Fruit fly (Drosophila melanogaster): ENCODE results near the gene ebo.

Gene ebo

DNA sequence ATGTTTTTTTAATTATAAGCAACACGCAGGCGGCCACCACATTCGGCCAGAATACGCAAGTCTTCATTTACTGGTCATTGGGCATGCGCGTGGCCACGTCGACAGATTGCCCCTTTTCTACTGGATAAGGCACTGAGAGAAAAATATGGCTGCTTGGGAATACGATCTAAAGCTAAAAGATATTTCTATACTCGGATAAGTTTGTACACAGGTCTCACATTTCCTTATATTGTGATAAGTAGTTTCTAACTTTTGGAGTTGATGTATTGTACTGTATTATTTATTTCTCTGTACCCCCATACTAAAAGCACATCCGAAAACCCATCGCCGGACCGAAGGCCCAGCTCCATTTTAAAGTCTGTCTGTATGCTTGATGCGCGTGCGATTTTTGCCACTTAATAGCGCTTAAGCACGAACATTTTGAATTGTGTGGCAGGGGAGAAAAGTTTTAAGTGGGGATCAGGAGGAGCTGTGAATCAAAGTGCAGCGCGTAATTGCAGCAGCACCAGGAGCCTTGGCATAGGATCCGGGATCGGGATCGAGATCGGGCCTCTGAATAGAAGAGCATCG lies 32.3 kb downstream of the ebo start (continued):
- TF ChIP-seq Met (GFP tag; optimal IDR thresholded peaks at IDR 0.05) (peak; percentile 64), Sox102F (GFP tag; optimal IDR thresholded peaks at IDR 0.05) (peak; percentile 30), Eip78C (GFP tag) (peak; percentile 92), CG4318 (GFP tag; optimal IDR thresholded peaks at IDR 0.05) (no peak), CG9139 (GFP tag; optimal IDR thresholded peaks at IDR 0.05) (peak; percentile 58), fd59A (GFP tag; optimal IDR thresholded peaks at IDR 0.05) (peak; percentile 75), pdm3 (GFP tag; optimal IDR thresholded peaks at IDR 0.05) (peak; percentile 60), cyc (GFP tag; optimal IDR thresholded peaks at IDR 0.05) (peak; percentile 58), lz (GFP tag; optimal IDR thresholded peaks at IDR 0.05) (peak; percentile 58), CG6163 (GFP tag; IDR thresholded peaks at IDR 0.05) (peak; percentile 69), CG6276 (GFP tag; optimal IDR thresholded peaks at IDR 0.05) (no peak), Smox (GFP tag; optimal IDR thresholded peaks at IDR 0.05) (peak; percentile 50), CG6792 (GFP tag; optimal IDR thresholded peaks at IDR 0.05) (peak; percentile 60), Hr38 (GFP tag; optimal IDR thresholded peaks at IDR 0.05) (no peak), spab (GFP tag; optimal IDR thresholded peaks at IDR 0.05) (peak; percentile 71), CG16779 (tag; optimal IDR thresholded peaks at IDR 0.05) (peak; percentile 23), Hr4 (GFP tag; optimal IDR thresholded peaks at IDR 0.05) (no peak)

DNA sequence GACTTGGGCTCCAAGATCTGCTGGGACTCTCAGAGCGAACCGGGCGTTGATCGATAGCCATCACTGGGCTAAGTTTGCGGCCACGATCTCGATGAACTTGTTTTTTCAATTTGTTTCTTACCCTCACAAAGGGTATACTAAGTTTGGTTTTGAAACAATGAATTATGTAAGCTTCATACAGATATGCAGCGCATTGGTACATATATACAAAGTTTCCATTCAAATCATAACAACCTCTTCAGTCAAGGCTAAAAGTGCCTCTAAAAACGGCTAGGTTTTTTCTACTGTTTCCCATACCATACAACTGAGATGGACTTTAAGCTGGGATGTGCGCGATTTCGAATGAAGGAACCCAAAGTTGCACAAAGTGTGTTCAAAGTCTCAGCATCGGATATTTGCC lies 35.1 kb downstream of the ebo start:
- TF ChIP-seq spab (GFP tag; optimal IDR thresholded peaks at IDR 0.05) (no peak), Blimp-1 (GFP tag; optimal IDR thresholded peaks at IDR 0.05) (no peak), Sox15 (GFP tag; optimal IDR thresholded peaks at IDR 0.05) (no peak), CG8632 (GFP tag; optimal IDR thresholded peaks at IDR 0.05) (no peak), CG6808 (GFP tag; optimal IDR thresholded peaks at IDR 0.05) (no peak), CG11902 (GFP tag; optimal IDR thresholded peaks at IDR 0.05) (no peak), topi (GFP tag; optimal IDR thresholded peaks at IDR 0.05) (peak; percentile 28), vri (GFP tag; optimal IDR thresholded peaks at IDR 0.05) (no peak), achi (GFP tag; optimal IDR thresholded peaks at IDR 0.05) (no peak), CG31627 (GFP tag; optimal IDR thresholded peaks at IDR 0.05) (peak; percentile 5), Hr38 (GFP tag; optimal IDR thresholded peaks at IDR 0.05) (no peak), CG10631 (GFP tag; optimal IDR thresholded peaks at IDR 0.05) (no peak), Smox (GFP tag; optimal IDR thresholded peaks at IDR 0.05) (peak; percentile 11), esn (GFP tag; optimal IDR thresholded peaks at IDR 0.05) (peak; percentile 31), Sox14 (GFP tag; optimal IDR thresholded peaks at IDR 0.05) (no peak), Eip78C (GFP tag) (peak; percentile 73), CG6792 (GFP tag; optimal IDR thresholded peaks at IDR 0.05) (no peak), CG32006 (GFP tag; optimal IDR thresholded peaks at IDR 0.05) (no peak), Met (GFP tag; optimal IDR thresholded peaks at IDR 0.05) (peak; percentile 28), dsx (GFP tag; optimal IDR thresholded peaks at IDR 0.05; ENCODE audit: poor library complexity, severe bottlenecking) (no peak), CG6854 (GFP tag; optimal IDR thresholded peaks at IDR 0.05) (no peak), Hr39 (GFP tag; optimal IDR thresholded peaks at IDR 0.05) (peak; percentile 13), CG6163 (GFP tag; IDR thresholded peaks at IDR 0.05) (no peak), CG9139 (GFP tag; optimal IDR thresholded peaks at IDR 0.05) (no peak), CG3919 (GFP tag; optimal IDR thresholded peaks at IDR 0.05) (no peak), Lpt (GFP tag; optimal IDR thresholded peaks at IDR 0.05) (no peak), Sox102F (GFP tag; optimal IDR thresholded peaks at IDR 0.05) (peak; percentile 48), svp (GFP tag) (peak; percentile 48), salr (GFP tag; optimal IDR thresholded peaks at IDR 0.05) (no peak), ss (GFP tag; optimal IDR thresholded peaks at IDR 0.05) (no peak), lz (GFP tag; optimal IDR thresholded peaks at IDR 0.05) (peak; percentile 7), dac (GFP tag; optimal IDR thresholded peaks at IDR 0.05) (no peak), CG1621 (tag; optimal IDR thresholded peaks at IDR 0.05) (no peak), fkh (GFP tag; optimal IDR thresholded peaks at IDR 0.05) (no peak), Hr4 (GFP tag; optimal IDR thresholded peaks at IDR 0.05) (no peak), CG8119 (GFP tag; IDR thresholded peaks at IDR 0.05) (no peak), Eip93F (GFP tag; optimal IDR thresholded peaks at IDR 0.05) (no peak), eg (GFP tag; IDR thresholded peaks at IDR 0.05) (no peak), CG16779 (tag; optimal IDR thresholded peaks at IDR 0.05) (no peak), CG10669 (GFP tag; optimal IDR thresholded peaks at IDR 0.05) (no peak), Eip75B (GFP tag; optimal IDR thresholded peaks at IDR 0.05) (no peak), Ets21C (GFP tag; optimal IDR thresholded peaks at IDR 0.05) (no peak), Gug (GFP tag; IDR thresholded peaks at IDR 0.05) (no peak)
